Fruit fly (Drosophila melanogaster) whole organism, prepupa: ENCODE data around the gene Lerp.

Experiments
- Blimp-1 ChIP-seq: fragments of 200-800 bp; sonication (Bioruptor generic); optimal IDR thresholded peaks from 3 replicates; lab custom pipeline; 2017; ENCODE audit warnings: missing biosample characterization, missing genetic modification characterization, mild to moderate bottlenecking, moderate library complexity, missing genetic modification reagents
- CG11294 ChIP-seq: fragments of 200-800 bp; sonication (Bioruptor generic); IDR thresholded peaks from 2 replicates; pipeline ENCODE4 v1.3.6; 2022; ENCODE audit warnings: missing biosample characterization, missing genetic modification characterization
- CG11902 ChIP-seq: fragments of 200-800 bp; sonication (Bioruptor generic); optimal IDR thresholded peaks from 3 replicates; lab custom pipeline; 2016; ENCODE audit warnings: missing biosample characterization, missing genetic modification characterization
- CG15336 ChIP-seq: fragments of 200-800 bp; sonication (Bioruptor generic); IDR thresholded peaks from 2 replicates; pipeline ENCODE4 v1.3.6; 2022; ENCODE audit warnings: missing biosample characterization, missing genetic modification characterization
- CG1621 ChIP-seq: fragments of 200-800 bp; sonication (Bioruptor generic); optimal IDR thresholded peaks from 3 replicates; lab custom pipeline; 2018; ENCODE audit warnings: missing biosample characterization, mild to moderate bottlenecking, missing genetic modification characterization
- CG16779 ChIP-seq: fragments of 200-800 bp; sonication (Bioruptor generic); optimal IDR thresholded peaks from 3 replicates; lab custom pipeline; 2017; ENCODE audit warnings: missing biosample characterization, mild to moderate bottlenecking, missing genetic modification characterization
- CG3032 ChIP-seq: fragments of 200-800 bp; optimal IDR thresholded peaks from 2 replicates; lab custom pipeline; 2019; ENCODE audit warnings: missing biosample characterization, mild to moderate bottlenecking, missing genetic modification characterization, moderate library complexity
- CG31627 ChIP-seq: fragments of 200-800 bp; sonication (Bioruptor generic); optimal IDR thresholded peaks from 3 replicates; lab custom pipeline; 2016; ENCODE audit warnings: missing biosample characterization, missing genetic modification characterization
- CG32006 ChIP-seq: fragments of 200-800 bp; sonication (Bioruptor generic); optimal IDR thresholded peaks from 3 replicates; lab custom pipeline; 2017; ENCODE audit warnings: missing biosample characterization, mild to moderate bottlenecking, missing genetic modification characterization
- CG34406 ChIP-seq: fragments of 200-800 bp; sonication (Bioruptor generic); optimal IDR thresholded peaks from 3 replicates; lab custom pipeline; 2016; ENCODE audit warnings: missing biosample characterization, missing genetic modification characterization
- CG3919 ChIP-seq: fragments of 200-800 bp; sonication (Bioruptor generic); optimal IDR thresholded peaks from 3 replicates; lab custom pipeline; 2016; ENCODE audit warnings: missing biosample characterization, missing genetic modification characterization
- CG4318 ChIP-seq: fragments of 200-800 bp; sonication (Bioruptor generic); optimal IDR thresholded peaks from 3 replicates; lab custom pipeline; 2017; ENCODE audit warnings: missing biosample characterization, mild to moderate bottlenecking, missing genetic modification characterization
- CG6163 ChIP-seq: fragments of 200-800 bp; sonication (Bioruptor generic); IDR thresholded peaks from 3 replicates; pipeline ENCODE4 v1.3.6; 2022; ENCODE audit warnings: missing biosample characterization, missing genetic modification characterization
- CG6276 ChIP-seq: fragments of 200-800 bp; sonication (Bioruptor generic); optimal IDR thresholded peaks from 2 replicates; lab custom pipeline; 2017; ENCODE audit warnings: missing biosample characterization, mild to moderate bottlenecking, missing genetic modification characterization
- CG6792 ChIP-seq: fragments of 200-800 bp; sonication (Bioruptor generic); optimal IDR thresholded peaks from 3 replicates; lab custom pipeline; 2016; ENCODE audit warnings: missing biosample characterization, missing genetic modification characterization
- CG6808 ChIP-seq: fragments of 200-800 bp; sonication (Bioruptor generic); optimal IDR thresholded peaks from 3 replicates; lab custom pipeline; 2017; ENCODE audit warnings: missing biosample characterization, missing genetic modification characterization, mild to moderate bottlenecking, moderate library complexity, missing genetic modification reagents
- CG6854 ChIP-seq: fragments of 200-800 bp; sonication (Bioruptor generic); optimal IDR thresholded peaks from 2 replicates; lab custom pipeline; 2017; ENCODE audit warnings: missing biosample characterization, mild to moderate bottlenecking, missing genetic modification characterization
- CG8119 ChIP-seq: fragments of 200-800 bp; sonication (Bioruptor generic); IDR thresholded peaks from 3 replicates; pipeline ENCODE4 v1.3.6; 2022; ENCODE audit warnings: missing biosample characterization, missing genetic modification characterization
- CG8319 ChIP-seq: fragments of 200-800 bp; sonication (Bioruptor generic); optimal IDR thresholded peaks from 3 replicates; lab custom pipeline; 2016; ENCODE audit warnings: missing biosample characterization, missing genetic modification characterization
- CG8632 ChIP-seq: fragments of 200-800 bp; sonication (Bioruptor generic); optimal IDR thresholded peaks from 3 replicates; lab custom pipeline; 2016; ENCODE audit warnings: missing biosample characterization, missing genetic modification characterization
- CG9139 ChIP-seq: fragments of 200-800 bp; sonication (Bioruptor generic); optimal IDR thresholded peaks from 3 replicates; lab custom pipeline; 2017; ENCODE audit warnings: missing biosample characterization, mild to moderate bottlenecking, missing genetic modification characterization
- Eip78C ChIP-seq: fragments of 200-800 bp; sonication (Bioruptor generic); peaks from one replicate; lab custom pipeline; 2016; ENCODE audit warnings: missing biosample characterization, missing genetic modification characterization
- Ets21C ChIP-seq: fragments of 200-800 bp; sonication (Bioruptor generic); optimal IDR thresholded peaks from 3 replicates; lab custom pipeline; 2016; ENCODE audit warnings: missing biosample characterization, missing genetic modification characterization
- Ets96B ChIP-seq: fragments of 200-800 bp; optimal IDR thresholded peaks from 2 replicates; lab custom pipeline; 2019; ENCODE audit warnings: missing biosample characterization, mild to moderate bottlenecking, missing genetic modification characterization, moderate library complexity
- Gug ChIP-seq: fragments of 200-800 bp; sonication (Bioruptor generic); IDR thresholded peaks from 2 replicates; pipeline ENCODE4 v1.3.6; 2022; ENCODE audit warnings: missing biosample characterization, missing genetic modification characterization
- Hr38 ChIP-seq: sonication (Bioruptor generic); optimal IDR thresholded peaks from 2 replicates; lab custom pipeline; 2016; ENCODE audit warnings: missing biosample characterization, missing genetic modification characterization
- Hr4 ChIP-seq: fragments of 200-800 bp; sonication (Bioruptor generic); optimal IDR thresholded peaks from 3 replicates; lab custom pipeline; 2016; ENCODE audit warnings: missing biosample characterization, missing genetic modification characterization
- Met ChIP-seq: fragments of 200-800 bp; sonication (Bioruptor generic); optimal IDR thresholded peaks from 3 replicates; lab custom pipeline; 2016; ENCODE audit warnings: missing biosample characterization, missing genetic modification characterization
- OdsH ChIP-seq: fragments of 200-800 bp; sonication (Bioruptor generic); optimal IDR thresholded peaks from 3 replicates; lab custom pipeline; 2016; ENCODE audit warnings: missing biosample characterization, missing genetic modification characterization
- Sox14 ChIP-seq: fragments of 200-800 bp; sonication (Bioruptor generic); optimal IDR thresholded peaks from 3 replicates; lab custom pipeline; 2016; ENCODE audit warnings: missing biosample characterization, missing genetic modification characterization
- Sox15 ChIP-seq: fragments of 200-800 bp; sonication (Bioruptor generic); optimal IDR thresholded peaks from 3 replicates; lab custom pipeline; 2016; ENCODE audit warnings: missing biosample characterization, missing genetic modification characterization
- achi ChIP-seq: fragments of 200-800 bp; sonication (Bioruptor generic); optimal IDR thresholded peaks from 3 replicates; lab custom pipeline; 2016; ENCODE audit warnings: missing biosample characterization, missing genetic modification characterization
- acj6 ChIP-seq: fragments of 200-800 bp; sonication (Bioruptor generic); optimal IDR thresholded peaks from 3 replicates; lab custom pipeline; 2016; ENCODE audit warnings: missing biosample characterization, missing genetic modification characterization
- cyc ChIP-seq: fragments of 200-800 bp; sonication (Bioruptor generic); optimal IDR thresholded peaks from 3 replicates; lab custom pipeline; 2016; ENCODE audit warnings: missing biosample characterization, missing genetic modification characterization
- dac ChIP-seq: fragments of 200-800 bp; sonication (Bioruptor generic); optimal IDR thresholded peaks from 2 replicates; lab custom pipeline; 2017; ENCODE audit warnings: missing biosample characterization, mild to moderate bottlenecking, missing genetic modification characterization
- eg ChIP-seq: fragments of 200-800 bp; sonication (Bioruptor generic); IDR thresholded peaks from 3 replicates; pipeline ENCODE4 v1.3.6; 2022; ENCODE audit warnings: missing biosample characterization, missing genetic modification characterization
- esn ChIP-seq: fragments of 200-800 bp; sonication (Bioruptor generic); optimal IDR thresholded peaks from 2 replicates; lab custom pipeline; 2016; ENCODE audit warnings: missing biosample characterization, mild to moderate bottlenecking, missing genetic modification characterization, moderate library complexity
- fd59A ChIP-seq: fragments of 200-800 bp; sonication (Bioruptor generic); optimal IDR thresholded peaks from 2 replicates; lab custom pipeline; 2017; ENCODE audit warnings: missing biosample characterization, mild to moderate bottlenecking, missing genetic modification characterization, missing genetic modification reagents
- fkh ChIP-seq: fragments of 200-800 bp; sonication (Bioruptor generic); optimal IDR thresholded peaks from 3 replicates; lab custom pipeline; 2017; ENCODE audit warnings: missing biosample characterization, mild to moderate bottlenecking, missing genetic modification characterization, moderate library complexity
- lz ChIP-seq: fragments of 200-800 bp; sonication (Bioruptor generic); optimal IDR thresholded peaks from 3 replicates; lab custom pipeline; 2016; ENCODE audit warnings: missing biosample characterization, missing genetic modification characterization
- net ChIP-seq: fragments of 200-800 bp; sonication (Bioruptor generic); optimal IDR thresholded peaks from 3 replicates; lab custom pipeline; 2016; ENCODE audit warnings: missing biosample characterization, missing genetic modification characterization
- pdm3 ChIP-seq: fragments of 200-800 bp; sonication (Bioruptor generic); optimal IDR thresholded peaks from 3 replicates; lab custom pipeline; 2016; ENCODE audit warnings: missing biosample characterization, missing genetic modification characterization
- salr ChIP-seq, 2 experiments: fragments of 200-800 bp; sonication (Bioruptor generic); optimal IDR thresholded peaks; 3 replicates each; lab custom pipeline; 2016 to 2018; ENCODE audit warnings: missing biosample characterization in 2 of 2, missing genetic modification characterization in 2 of 2, mild to moderate bottlenecking in 1 of 2
- spab ChIP-seq: fragments of 200-800 bp; sonication (Bioruptor generic); optimal IDR thresholded peaks from 2 replicates; lab custom pipeline; 2017; ENCODE audit warnings: missing biosample characterization, mild to moderate bottlenecking, missing genetic modification characterization, missing genetic modification reagents
- ss ChIP-seq, 2 experiments: fragments of 200-800 bp; sonication (Bioruptor generic); optimal IDR thresholded peaks; 2 replicates in 1 of 2; 3 replicates in 1 of 2; lab custom pipeline; 2017 to 2018; ENCODE audit warnings: mild to moderate bottlenecking in 2 of 2, missing biosample characterization in 2 of 2, missing genetic modification characterization in 2 of 2, moderate library complexity in 1 of 2
- svp ChIP-seq: fragments of 200-800 bp; sonication (Bioruptor generic); peaks from one replicate; lab custom pipeline; 2016; ENCODE audit warnings: missing biosample characterization, missing genetic modification characterization
- topi ChIP-seq: fragments of 200-800 bp; sonication (Bioruptor generic); optimal IDR thresholded peaks from 3 replicates; lab custom pipeline; 2016; ENCODE audit warnings: missing biosample characterization, missing genetic modification characterization
- vri ChIP-seq: fragments of 200-800 bp; sonication (Bioruptor generic); optimal IDR thresholded peaks from 3 replicates; lab custom pipeline; 2016; ENCODE audit warnings: missing biosample characterization, mild to moderate bottlenecking, missing genetic modification characterization

The Lerp gene

DNA sequence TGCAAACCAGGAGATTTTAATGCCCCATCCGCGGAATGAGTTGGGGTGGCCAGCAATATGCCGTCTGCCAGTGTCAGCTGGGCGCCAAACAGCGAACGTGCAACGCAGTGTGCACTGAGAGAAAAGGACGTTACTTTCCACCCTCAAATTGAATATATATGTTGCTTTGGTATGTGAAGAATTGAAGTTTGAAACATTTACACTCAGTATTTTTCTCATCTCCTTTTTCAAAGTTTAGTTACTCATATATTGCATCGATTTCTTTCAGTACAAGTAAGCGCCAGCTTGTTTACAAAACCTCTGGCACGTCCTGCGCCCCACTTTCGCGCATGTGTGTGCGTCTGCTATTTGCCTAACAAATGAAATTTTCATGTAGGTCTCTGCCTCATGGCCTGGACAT lies 3.7 kb downstream of the Lerp start (continued):
- peak in 1 of 2 experiments; percentile 20 for TF ChIP-seq salr (GFP tag; optimal IDR thresholded peaks at IDR 0.05; lab: Kevin White, UChicago)
- TF ChIP-seq net: peak; percentile 33
- peak; percentile 41 for TF ChIP-seq CG31627 (GFP tag; lab: Kevin White, UChicago)
- peak; percentile 35 for TF ChIP-seq vri
- no peak for TF ChIP-seq CG11902 (GFP tag; lab: Kevin White, UChicago)
- TF ChIP-seq CG8632 (GFP tag; lab: Kevin White, UChicago): no peak
- no peak for TF ChIP-seq Blimp-1
- peak; percentile 21 for TF ChIP-seq fd59A (GFP tag; lab: Kevin White, UChicago)
- no peak for TF ChIP-seq Sox15 (GFP tag; lab: Kevin White, UChicago)
- peak; percentile 38 for TF ChIP-seq Sox14
- TF ChIP-seq CG6792 (GFP tag; lab: Kevin White, UChicago): peak; percentile 50
- no peak for TF ChIP-seq CG4318
- peak; percentile 22 for TF ChIP-seq CG1621 (tag; lab: Kevin White, UChicago)
- no peak for TF ChIP-seq dac (GFP tag; lab: Kevin White, UChicago)
- TF ChIP-seq spab (GFP tag; lab: Kevin White, UChicago): peak; percentile 16
- TF ChIP-seq cyc: peak; percentile 22
- TF ChIP-seq Hr38 (GFP tag; lab: Kevin White, UChicago): no peak
- TF ChIP-seq svp (GFP tag; lab: Kevin White, UChicago): peak; percentile 71
- peak; percentile 28 for TF ChIP-seq pdm3 (GFP tag; lab: Kevin White, UChicago)
- peak; percentile 51 for TF ChIP-seq esn (GFP tag; lab: Kevin White, UChicago)
- peak; percentile 50 for TF ChIP-seq lz (GFP tag; lab: Kevin White, UChicago)
- peak; percentile 43 for TF ChIP-seq achi (GFP tag; lab: Kevin White, UChicago)

DNA sequence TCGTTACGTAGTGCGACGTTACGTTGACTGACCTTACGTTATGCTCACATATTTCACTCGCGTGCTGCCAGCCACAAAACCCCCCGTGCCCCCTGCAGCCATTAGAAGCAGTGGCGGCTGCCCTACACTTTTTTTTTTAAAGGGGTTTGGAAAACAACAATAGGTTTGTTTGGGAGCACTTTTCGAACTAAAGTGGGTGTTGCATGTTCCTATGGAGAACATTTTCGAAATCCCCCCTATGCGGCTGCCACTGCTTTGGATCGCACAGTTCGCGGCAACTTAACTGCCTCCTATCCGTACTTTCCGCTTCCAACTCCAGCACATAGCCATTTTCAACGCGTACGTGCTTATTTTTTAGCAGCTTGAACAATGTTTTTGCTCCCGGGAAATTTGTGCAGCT lies 9.2 kb downstream of the Lerp start:
- peak; percentile 8 for TF ChIP-seq CG6808 (GFP tag; lab: Kevin White, UChicago)
- TF ChIP-seq topi (GFP tag; lab: Kevin White, UChicago): no peak
- no peak for TF ChIP-seq CG9139
- TF ChIP-seq spab (GFP tag; lab: Kevin White, UChicago): no peak
- no peak for TF ChIP-seq CG6276
- no peak for TF ChIP-seq Ets96B (tag; lab: Kevin White, UChicago)
- TF ChIP-seq Sox14: peak; percentile 34
- TF ChIP-seq OdsH: no peak
- no peak for TF ChIP-seq CG8319 (GFP tag; lab: Kevin White, UChicago)
- no peak for TF ChIP-seq Ets21C (GFP tag; lab: Kevin White, UChicago)
- no peak for TF ChIP-seq CG11294 (GFP tag; lab: Robert Waterston, UW)
- no peak for TF ChIP-seq Hr38 (GFP tag; lab: Kevin White, UChicago)
- TF ChIP-seq acj6 (GFP tag; lab: Kevin White, UChicago): no peak
- peak; percentile 65 for TF ChIP-seq Eip78C (GFP tag; lab: Kevin White, UChicago)
- peak in 1 of 2 experiments; percentile 24 for TF ChIP-seq ss (GFP tag; optimal IDR thresholded peaks at IDR 0.05; lab: Kevin White, UChicago)
- TF ChIP-seq eg (GFP tag; lab: Robert Waterston, UW): peak; percentile 44; the same call in 1 of the 3 replicates
- TF ChIP-seq dac (GFP tag; lab: Kevin White, UChicago): no peak
- no peak for TF ChIP-seq CG16779
- TF ChIP-seq achi (GFP tag; lab: Kevin White, UChicago): peak; percentile 12
- TF ChIP-seq net: peak; percentile 26
- no peak for TF ChIP-seq salr (GFP tag; optimal IDR thresholded peaks at IDR 0.05; lab: Kevin White, UChicago)
- TF ChIP-seq CG6163 (GFP tag; lab: Robert Waterston, UW): peak; percentile 67
- no peak for TF ChIP-seq CG3032 (tag; lab: Kevin White, UChicago)
- peak; percentile 28 for TF ChIP-seq lz (GFP tag; lab: Kevin White, UChicago)
- TF ChIP-seq CG1621 (tag; lab: Kevin White, UChicago): no peak
- TF ChIP-seq cyc: no peak
- peak; percentile 22 for TF ChIP-seq Met (GFP tag; lab: Kevin White, UChicago)
- no peak for TF ChIP-seq Sox15 (GFP tag; lab: Kevin White, UChicago)
- TF ChIP-seq fkh (GFP tag; lab: Kevin White, UChicago): no peak
- TF ChIP-seq CG6854: no peak
- 0 out of 2 replicates have a peak, but pooled peaks have one; percentile 20 for TF ChIP-seq Gug
- TF ChIP-seq svp (GFP tag; lab: Kevin White, UChicago): peak; percentile 43
- TF ChIP-seq esn (GFP tag; lab: Kevin White, UChicago): peak; percentile 5
- peak; percentile 8 for TF ChIP-seq CG3919 (GFP tag; lab: Kevin White, UChicago)
- no peak for TF ChIP-seq vri
- TF ChIP-seq CG15336: peak; percentile 39; the same call in 1 of the 2 replicates
- TF ChIP-seq Hr4 (GFP tag; lab: Kevin White, UChicago): peak; percentile 28
- no peak for TF ChIP-seq CG8119 (GFP tag; lab: Robert Waterston, UW)
- TF ChIP-seq CG34406: no peak
- peak; percentile 9 for TF ChIP-seq CG31627 (GFP tag; lab: Kevin White, UChicago)
- TF ChIP-seq CG32006: peak; percentile 41
